Fruit fly (Drosophila melanogaster): ENCODE results near the gene CG6980.
A peak's percentile ranks its signal among the peaks of the same experiment; 100 is the strongest.

Gene CG6980

DNA sequence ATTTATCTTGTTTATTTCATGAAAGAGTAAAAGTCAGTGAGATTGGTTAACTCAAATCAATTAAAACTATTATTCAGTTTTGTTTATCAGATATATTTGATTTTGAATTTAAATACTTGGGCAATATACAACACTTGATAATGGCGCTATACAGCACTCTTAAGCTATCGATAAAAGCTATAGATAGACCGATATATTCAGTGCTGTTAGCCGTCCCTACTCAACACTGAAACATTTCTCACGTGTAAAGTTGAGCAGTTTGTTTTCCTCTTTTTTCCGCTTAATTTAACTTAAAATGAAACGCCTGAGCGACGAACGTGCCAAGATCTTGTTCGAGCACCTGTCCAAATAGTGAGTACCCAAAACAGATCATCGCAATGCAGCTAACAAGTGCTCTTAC is 43.0 kb downstream of the CG6980 start, which contains the start of gene CG7006 (continued):
- TF ChIP-seq btn (GFP tag; optimal IDR thresholded peaks at IDR 0.05) (peak; percentile 33), Six4 (GFP tag; optimal IDR thresholded peaks at IDR 0.05) (peak; percentile 35), CG13775 (GFP tag; optimal IDR thresholded peaks at IDR 0.05) (no peak), Camta (GFP tag; optimal IDR thresholded peaks at IDR 0.05) (peak; percentile 61), CG30431 (GFP tag; optimal IDR thresholded peaks at IDR 0.05) (no peak), shn (GFP tag; optimal IDR thresholded peaks at IDR 0.05) (peak; percentile 82), Nf-YA (GFP tag; IDR thresholded peaks at IDR 0.05) (no peak), CG11456 (GFP tag; IDR thresholded peaks at IDR 0.05) (peak; percentile 85), CG3281 (GFP tag; optimal IDR thresholded peaks at IDR 0.05) (no peak), inv (GFP tag; IDR thresholded peaks at IDR 0.05; ENCODE audit: partially characterized antibody) (peak; percentile 69), CG14441 (GFP tag; IDR thresholded peaks at IDR 0.05) (no peak), klu (GFP tag; IDR thresholded peaks at IDR 0.05) (peak; percentile 62; the same call in 1 of the 2 replicates), tna (GFP tag; IDR thresholded peaks at IDR 0.05; ENCODE audit: partially characterized antibody) (peak; percentile 44; the same call in 1 of the 2 replicates), Dek (tag; optimal IDR thresholded peaks at IDR 0.05) (no peak), crp (GFP tag; optimal IDR thresholded peaks at IDR 0.05) (peak in 1 of 2 experiments; percentile 41), CG7987 (GFP tag; optimal IDR thresholded peaks at IDR 0.05) (peak; percentile 35), disco-r (GFP tag; optimal IDR thresholded peaks at IDR 0.05) (peak; percentile 34), Mes4 (GFP tag; optimal IDR thresholded peaks at IDR 0.05) (peak; percentile 35), Lim3 (GFP tag; IDR thresholded peaks at IDR 0.05) (no peak), Drgx (GFP tag; IDR thresholded peaks at IDR 0.05) (no peak), CG8765 (GFP tag; IDR thresholded peaks at IDR 0.05) (no peak), CG8478 (optimal IDR thresholded peaks at IDR 0.05) (no peak), ac (GFP tag; optimal IDR thresholded peaks at IDR 0.05) (no peak), h (optimal IDR thresholded peaks at IDR 0.05) (no peak), Deaf1 (tag; optimal IDR thresholded peaks at IDR 0.05) (no peak), run (tag; optimal IDR thresholded peaks at IDR 0.05) (no peak), hth (optimal IDR thresholded peaks at IDR 0.05) (no peak), Nf-YC (tag; optimal IDR thresholded peaks at IDR 0.05) (no peak), aop (GFP tag; IDR thresholded peaks at IDR 0.05) (0 out of 2 replicates have a peak, but pooled peaks have one; percentile 28), Ssrp (tag; optimal IDR thresholded peaks at IDR 0.05) (no peak), ro (GFP tag; IDR thresholded peaks at IDR 0.05) (no peak; the same call in 1 of the 2 replicates), gce (GFP tag; IDR thresholded peaks at IDR 0.05) (no peak), CG4328 (GFP tag; optimal IDR thresholded peaks at IDR 0.05) (peak; percentile 46), hkb (optimal IDR thresholded peaks at IDR 0.05) (no peak), hkb (GFP tag; IDR thresholded peaks at IDR 0.05) (peak; percentile 43; the same call in 1 of the 2 replicates), CG17912 (GFP tag; optimal IDR thresholded peaks at IDR 0.05) (no peak), CG16815 (GFP tag; optimal IDR thresholded peaks at IDR 0.05) (peak; percentile 62), CG11695 (GFP tag; IDR thresholded peaks at IDR 0.05) (no peak), CG5245 (GFP tag; optimal IDR thresholded peaks at IDR 0.05) (peak; percentile 55), ATbp (GFP tag; optimal IDR thresholded peaks at IDR 0.05) (no peak), PHDP (tag; optimal IDR thresholded peaks at IDR 0.05) (no peak), CG12236 (GFP tag; optimal IDR thresholded peaks at IDR 0.05) (no peak), CG7556 (GFP tag; optimal IDR thresholded peaks at IDR 0.05) (peak; percentile 52), dmrt99B (tag; optimal IDR thresholded peaks at IDR 0.05) (no peak), cas (GFP tag; IDR thresholded peaks at IDR 0.05) (no peak), Spps (tag; optimal IDR thresholded peaks at IDR 0.05) (no peak), CG18476 (GFP tag; optimal IDR thresholded peaks at IDR 0.05) (peak; percentile 48), dan (GFP tag; IDR thresholded peaks at IDR 0.05) (no peak), pho (GFP tag; optimal IDR thresholded peaks at IDR 0.05) (peak; percentile 84), CG31224 (GFP tag; IDR thresholded peaks at IDR 0.05) (peak; percentile 39; the same call in 1 of the 2 replicates), CG14965 (GFP tag; optimal IDR thresholded peaks at IDR 0.05; ENCODE audit: borderline replicate concordance) (peak; percentile 33), CG13894 (tag; optimal IDR thresholded peaks at IDR 0.05) (no peak), fd96Cb (tag; optimal IDR thresholded peaks at IDR 0.05) (peak; percentile 12)

Measured in whole organism, embryonic.